Worm (Caenorhabditis elegans): ENCODE measurements around the gene F26F2.7.

Gene F26F2.7

ce11 chrV:20618632-20619031 is 37.8 kb downstream of the F26F2.7 start, which contains the start of gene F46B3.7 (continued):
- no peak for TF ChIP-seq tra-1 (GFP tag; IDR thresholded peaks at IDR 0.05)
- no peak for TF ChIP-seq nhr-28 (tag; optimal IDR thresholded peaks at IDR 0.05)

- TF ChIP-seq pha-4 (GFP tag; IDR thresholded peaks at IDR 0.05) = no peak
- TF ChIP-seq pha-4 (tag; optimal IDR thresholded peaks at IDR 0.05) = no peak
- TF ChIP-seq php-3 (GFP tag; IDR thresholded peaks at IDR 0.05) = no peak
- TF ChIP-seq lin-1 (GFP tag; IDR thresholded peaks at IDR 0.05) = no peak
- no peak for TF ChIP-seq Y5F2A.4 (GFP tag; optimal IDR thresholded peaks at IDR 0.05)
- TF ChIP-seq ztf-7 (tag; optimal IDR thresholded peaks at IDR 0.05) = no peak
- TF ChIP-seq spr-3 (GFP tag; optimal IDR thresholded peaks at IDR 0.05) = no peak
- no peak for TF ChIP-seq tag-97 (GFP tag; IDR thresholded peaks at IDR 0.05)
- no peak for TF ChIP-seq hlh-30 (tag; optimal IDR thresholded peaks at IDR 0.05; ENCODE audit: insufficient read depth)
- no peak for TF ChIP-seq zip-2 (tag; optimal IDR thresholded peaks at IDR 0.05)
- TF ChIP-seq ZK546.5 (tag; optimal IDR thresholded peaks at IDR 0.05) = no peak
- no peak for TF ChIP-seq fkh-10 (GFP tag; optimal IDR thresholded peaks at IDR 0.05)
- no peak for TF ChIP-seq daf-12 (tag; optimal IDR thresholded peaks at IDR 0.05)
- no peak for TF ChIP-seq cey-2 (tag; optimal IDR thresholded peaks at IDR 0.05; ENCODE audit: borderline replicate concordance, insufficient read depth)
- TF ChIP-seq unc-130 (GFP tag; optimal IDR thresholded peaks at IDR 0.05) = no peak
Measured at ce11 chrV:20623060-20623459, 42.3 kb downstream of the F26F2.7 start, which contains the start of gene F46B3.8. Gene F46B3.8, minus strand, starts transcription at chrV:20623160.

ce11 chrV:20625260-20625659 is 44.5 kb downstream of the F26F2.7 start:
- no peak for TF ChIP-seq nhr-76 (tag; optimal IDR thresholded peaks at IDR 0.05)
- TF ChIP-seq ctbp-1 (GFP tag; IDR thresholded peaks at IDR 0.05) = no peak
- no peak for TF ChIP-seq cey-2 (tag; optimal IDR thresholded peaks at IDR 0.05; ENCODE audit: borderline replicate concordance, insufficient read depth)
- TF ChIP-seq unc-62 (GFP tag; optimal IDR thresholded peaks at IDR 0.05 in 1 of 2) = peak in 1 of 2 experiments; percentile 95
- TF ChIP-seq unc-62 (tag; optimal IDR thresholded peaks at IDR 0.05) = no peak

- no peak for TF ChIP-seq nhr-25 (tag; optimal IDR thresholded peaks at IDR 0.05; ENCODE audit: borderline replicate concordance, insufficient read depth)
- TF ChIP-seq snpc-4 (tag; optimal IDR thresholded peaks at IDR 0.05) = no peak
- no peak for TF ChIP-seq hmg-1.1 (GFP tag; IDR thresholded peaks at IDR 0.05)
- peak; percentile 30 for TF ChIP-seq aha-1 (tag)
- TF ChIP-seq php-3 (GFP tag; IDR thresholded peaks at IDR 0.05) = no peak
- TF ChIP-seq ceh-62 (tag; optimal IDR thresholded peaks at IDR 0.05) = no peak
Measured at ce11 chrV:20626043-20626761, 45.4 kb downstream of the F26F2.7 start, which contains the start of the genes F46B3.9 and srz-18. Gene F46B3.9, minus strand, starts transcription at chrV:20626143. Gene srz-18, plus strand, starts transcription at chrV:20626711.

- TF ChIP-seq nhr-76 (tag; optimal IDR thresholded peaks at IDR 0.05) (no peak), arid-1 (GFP tag; conservative IDR thresholded peaks at IDR 0.05) (no peak), ztf-11 (tag; optimal IDR thresholded peaks at IDR 0.05) (no peak), T26A8.4 (GFP tag; IDR thresholded peaks at IDR 0.05) (no peak), unc-62 (GFP tag; optimal IDR thresholded peaks at IDR 0.05 in 1 of 2) (no peak), unc-62 (tag; optimal IDR thresholded peaks at IDR 0.05) (no peak), zip-11 (GFP tag; IDR thresholded peaks at IDR 0.05) (no peak), nhr-237 (tag; optimal IDR thresholded peaks at IDR 0.05) (no peak), attf-4 (tag; optimal IDR thresholded peaks at IDR 0.05) (no peak), duxl-1 (tag; optimal IDR thresholded peaks at IDR 0.05; ENCODE audit: poor library complexity) (no peak), ama-1 (optimal IDR thresholded peaks at IDR 0.05) (no peak), nhr-111 (GFP tag; optimal IDR thresholded peaks at IDR 0.05) (no peak), dpl-1 (GFP tag; optimal IDR thresholded peaks at IDR 0.05) (no peak), ceh-28 (tag; optimal IDR thresholded peaks at IDR 0.05) (no peak), vab-7 (GFP tag; IDR thresholded peaks at IDR 0.05) (no peak)
Measured at ce11 chrV:20631255-20631654, 50.5 kb downstream of the F26F2.7 start, which contains the start of gene F46B3.14. Gene F46B3.14, minus strand, starts transcription at chrV:20631355.
